Worm (Caenorhabditis elegans): ENCODE data around the gene F43C11.2.

DNA sequence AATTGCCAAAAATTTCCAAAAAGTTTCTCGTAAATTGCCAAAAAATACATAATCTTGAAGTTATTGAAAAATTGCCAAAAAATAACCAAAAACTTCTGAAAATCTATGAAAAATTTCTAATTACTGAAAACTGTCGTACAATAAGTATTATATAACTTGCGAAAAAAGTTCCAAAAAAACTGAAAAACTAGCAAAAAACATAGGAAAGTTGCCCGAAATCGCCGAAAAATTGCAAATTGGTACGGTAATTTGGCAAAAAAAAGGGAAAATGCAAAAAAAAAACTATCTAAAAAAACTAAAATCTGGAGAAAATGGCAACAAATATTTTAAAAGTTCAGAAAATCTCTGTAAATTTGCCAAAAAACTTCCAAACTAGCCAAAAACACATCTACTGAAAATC is 13.1 kb upstream of the F43C11.2 start, which contains the start of gene enri-1:
- TF ChIP-seq W03F9.2 (tag; optimal IDR thresholded peaks at IDR 0.05) (no peak), him-1 (tag; optimal IDR thresholded peaks at IDR 0.05) (no peak)

Data from whole organism, L4/young adult.